Worm (Caenorhabditis elegans): ENCODE data around the gene upp-1.

Gene upp-1

ce11 chrIII:7655932-7656331 is 13.0 kb upstream of the upp-1 start, which contains the start of gene baz-2:
baz-2 (minus strand) TSS chrIII:7656032.
- no peak for TF ChIP-seq elt-3 (tag; optimal IDR thresholded peaks at IDR 0.05)
- no peak for TF ChIP-seq nhr-2 (tag; optimal IDR thresholded peaks at IDR 0.05)
- TF ChIP-seq ces-1 (GFP tag; optimal IDR thresholded peaks at IDR 0.05), result peak; percentile 40
- TF ChIP-seq bed-3 (GFP tag; optimal IDR thresholded peaks at IDR 0.05), result no peak
- TF ChIP-seq unc-62 (GFP tag; optimal IDR thresholded peaks at IDR 0.05), result no peak

ce11 chrIII:7655498-7655897 is 12.6 kb upstream of the upp-1 start:
- TF ChIP-seq nhr-76 (tag; optimal IDR thresholded peaks at IDR 0.05) (no peak), bed-3 (GFP tag; optimal IDR thresholded peaks at IDR 0.05) (no peak), flh-1 (GFP tag; optimal IDR thresholded peaks at IDR 0.05) (no peak), nhr-2 (tag; optimal IDR thresholded peaks at IDR 0.05) (no peak), snpc-4 (tag; optimal IDR thresholded peaks at IDR 0.05) (no peak), unc-62 (GFP tag; optimal IDR thresholded peaks at IDR 0.05) (no peak), pha-4 (tag; optimal IDR thresholded peaks at IDR 0.05) (no peak), ces-1 (GFP tag; optimal IDR thresholded peaks at IDR 0.05) (no peak), nhr-12 (tag; optimal IDR thresholded peaks at IDR 0.05) (no peak)

ce11 chrIII:7648841-7649240 is 5.9 kb upstream of the upp-1 start:
- TF ChIP-seq drap-1 (GFP tag; optimal IDR thresholded peaks at IDR 0.05) (no peak), pha-4 (tag; optimal IDR thresholded peaks at IDR 0.05) (no peak), unc-120 (tag; optimal IDR thresholded peaks at IDR 0.05; ENCODE audit: poor library complexity, severe bottlenecking) (no peak), elt-3 (tag; optimal IDR thresholded peaks at IDR 0.05) (no peak), ceh-43 (GFP tag; optimal IDR thresholded peaks at IDR 0.05) (no peak), elt-1 (tag; optimal IDR thresholded peaks at IDR 0.05; ENCODE audit: borderline replicate concordance, insufficient read depth) (no peak), ces-1 (GFP tag; optimal IDR thresholded peaks at IDR 0.05) (no peak), unc-39 (tag; optimal IDR thresholded peaks at IDR 0.05) (no peak), M03D4.4 (tag; optimal IDR thresholded peaks at IDR 0.05) (no peak), ztf-11 (tag; optimal IDR thresholded peaks at IDR 0.05) (no peak), nhr-237 (tag; optimal IDR thresholded peaks at IDR 0.05) (no peak), lsy-2 (tag; optimal IDR thresholded peaks at IDR 0.05) (no peak), bed-3 (GFP tag; optimal IDR thresholded peaks at IDR 0.05) (no peak), ham-2 (GFP tag; optimal IDR thresholded peaks at IDR 0.05) (no peak)

ce11 chrIII:7645075-7645474 is 2.2 kb upstream of the upp-1 start:
- TF ChIP-seq elt-1 (tag; optimal IDR thresholded peaks at IDR 0.05; ENCODE audit: borderline replicate concordance, insufficient read depth), result peak; percentile 67
- TF ChIP-seq M03D4.4 (tag; optimal IDR thresholded peaks at IDR 0.05), result no peak
- no peak for TF ChIP-seq nhr-237 (tag; optimal IDR thresholded peaks at IDR 0.05)
- TF ChIP-seq lin-32 (GFP tag; optimal IDR thresholded peaks at IDR 0.05), result no peak

DNA sequence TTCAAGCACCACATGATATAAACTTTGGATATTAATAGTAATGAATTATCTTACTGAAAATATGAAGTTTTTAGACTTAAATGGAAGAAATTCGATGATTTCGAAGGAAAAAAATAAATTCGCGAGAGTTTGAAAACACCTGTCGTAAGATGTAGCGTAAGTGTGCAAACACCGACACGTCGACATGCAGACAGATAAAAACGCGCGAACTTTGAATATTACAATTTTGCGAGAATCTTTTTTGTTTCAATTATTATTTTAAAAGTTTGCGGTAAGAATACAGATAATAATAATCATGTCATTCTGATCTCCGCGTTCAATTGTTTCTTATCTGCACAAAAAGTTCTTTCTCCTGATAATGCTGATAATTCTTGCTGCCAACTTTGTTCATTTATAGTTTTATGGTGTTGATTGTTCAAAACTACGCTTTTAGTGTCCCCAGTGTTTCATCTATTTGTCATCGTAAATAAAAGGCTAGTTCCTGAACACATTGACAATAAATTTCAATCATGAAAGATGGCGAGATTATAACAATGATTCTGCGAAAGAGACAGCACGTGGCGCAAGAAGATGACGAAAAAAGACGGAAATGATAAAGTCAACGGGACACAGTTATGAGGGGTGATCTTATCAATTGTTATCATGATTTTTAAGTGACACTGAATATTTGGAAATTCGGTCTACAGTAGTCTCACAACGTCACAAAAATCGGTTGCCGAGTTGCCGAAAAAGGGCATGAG is 1.2 kb upstream of the upp-1 start:
- peak; percentile 13 for TF ChIP-seq elt-1 (tag; optimal IDR thresholded peaks at IDR 0.05; ENCODE audit: borderline replicate concordance, insufficient read depth)
- TF ChIP-seq nhr-76 (tag; optimal IDR thresholded peaks at IDR 0.05), result no peak
- peak; percentile 51 for TF ChIP-seq elt-3 (tag; optimal IDR thresholded peaks at IDR 0.05)
- TF ChIP-seq nhr-12 (tag; optimal IDR thresholded peaks at IDR 0.05), result no peak
- peak; percentile 51 for TF ChIP-seq unc-62 (GFP tag; optimal IDR thresholded peaks at IDR 0.05)
- no peak for TF ChIP-seq snpc-4 (tag; optimal IDR thresholded peaks at IDR 0.05)

ce11 chrIII:7642015-7642414 is 886 bp downstream of the upp-1 start:
- TF ChIP-seq nhr-12 (tag; optimal IDR thresholded peaks at IDR 0.05), result no peak
- no peak for TF ChIP-seq elt-3 (tag; optimal IDR thresholded peaks at IDR 0.05)
- peak; percentile 83 for TF ChIP-seq ceh-83 (GFP tag; optimal IDR thresholded peaks at IDR 0.05)
- peak; percentile 51 for TF ChIP-seq sem-2 (GFP tag; optimal IDR thresholded peaks at IDR 0.05)
- no peak for TF ChIP-seq pha-4 (tag; optimal IDR thresholded peaks at IDR 0.05)
- TF ChIP-seq M03D4.4 (tag; optimal IDR thresholded peaks at IDR 0.05), result peak; percentile 71
- TF ChIP-seq ztf-11 (tag; optimal IDR thresholded peaks at IDR 0.05), result no peak
- TF ChIP-seq ceh-43 (GFP tag; optimal IDR thresholded peaks at IDR 0.05), result no peak
- peak; percentile 63 for TF ChIP-seq cnd-1 (tag; optimal IDR thresholded peaks at IDR 0.05)
- no peak for TF ChIP-seq snpc-4 (tag; optimal IDR thresholded peaks at IDR 0.05)
- no peak for TF ChIP-seq unc-39 (tag; optimal IDR thresholded peaks at IDR 0.05)
- TF ChIP-seq drap-1 (GFP tag; optimal IDR thresholded peaks at IDR 0.05), result peak; percentile 63
- TF ChIP-seq tbx-8 (GFP tag; optimal IDR thresholded peaks at IDR 0.05), result peak; percentile 9
- TF ChIP-seq flh-1 (GFP tag; optimal IDR thresholded peaks at IDR 0.05), result peak; percentile 61
- TF ChIP-seq nhr-237 (tag; optimal IDR thresholded peaks at IDR 0.05), result no peak
- no peak for TF ChIP-seq blmp-1 (tag; optimal IDR thresholded peaks at IDR 0.05)
- no peak for TF ChIP-seq bed-3 (GFP tag; optimal IDR thresholded peaks at IDR 0.05)
- no peak for TF ChIP-seq lsy-2 (tag; optimal IDR thresholded peaks at IDR 0.05)
- TF ChIP-seq unc-62 (GFP tag; optimal IDR thresholded peaks at IDR 0.05), result no peak
- TF ChIP-seq mep-1 (tag; optimal IDR thresholded peaks at IDR 0.05), result no peak
- TF ChIP-seq hlh-1 (tag; optimal IDR thresholded peaks at IDR 0.05), result no peak
- TF ChIP-seq lin-32 (GFP tag; optimal IDR thresholded peaks at IDR 0.05), result peak; percentile 35
- no peak for TF ChIP-seq nhr-2 (tag; optimal IDR thresholded peaks at IDR 0.05)
- TF ChIP-seq ceh-39 (tag; optimal IDR thresholded peaks at IDR 0.05), result no peak
- no peak for TF ChIP-seq zip-8 (tag; optimal IDR thresholded peaks at IDR 0.05)
- TF ChIP-seq mls-2 (tag; optimal IDR thresholded peaks at IDR 0.05), result peak; percentile 65
- TF ChIP-seq nhr-28 (tag; optimal IDR thresholded peaks at IDR 0.05), result no peak
- TF ChIP-seq unc-120 (tag; optimal IDR thresholded peaks at IDR 0.05; ENCODE audit: poor library complexity, severe bottlenecking), result peak; percentile 61
- no peak for TF ChIP-seq mab-5 (tag; optimal IDR thresholded peaks at IDR 0.05)
- TF ChIP-seq ces-1 (GFP tag; optimal IDR thresholded peaks at IDR 0.05), result no peak
- TF ChIP-seq sptf-1 (tag; optimal IDR thresholded peaks at IDR 0.05), result peak; percentile 76
- no peak for TF ChIP-seq elt-1 (tag; optimal IDR thresholded peaks at IDR 0.05; ENCODE audit: borderline replicate concordance, insufficient read depth)
